Fruit fly (Drosophila melanogaster) whole organism, prepupa: ENCODE data around the gene Cyp4ac2.

Experiments used
- Blimp-1 ChIP-seq: fragments of 200-800 bp; sonication (Bioruptor generic); optimal IDR thresholded peaks from 3 replicates; lab custom pipeline; 2017; ENCODE audit warnings: missing biosample characterization, missing genetic modification characterization, mild to moderate bottlenecking, moderate library complexity, missing genetic modification reagents
- CG10631 ChIP-seq: fragments of 200-800 bp; sonication (Bioruptor generic); optimal IDR thresholded peaks from 2 replicates; lab custom pipeline; 2016; ENCODE audit warnings: missing biosample characterization, missing genetic modification characterization
- CG10669 ChIP-seq: fragments of 200-800 bp; sonication (Bioruptor generic); optimal IDR thresholded peaks from 3 replicates; lab custom pipeline; 2018; ENCODE audit warnings: missing biosample characterization, mild to moderate bottlenecking, missing genetic modification characterization, moderate library complexity
- CG11294 ChIP-seq: fragments of 200-800 bp; sonication (Bioruptor generic); IDR thresholded peaks from 2 replicates; pipeline ENCODE4 v1.3.6; 2022; ENCODE audit warnings: missing biosample characterization, missing genetic modification characterization
- CG11762 ChIP-seq: fragments of 200-800 bp; sonication (Bioruptor generic); optimal IDR thresholded peaks from 3 replicates; lab custom pipeline; 2016; ENCODE audit warnings: missing biosample characterization, missing genetic modification characterization; ENCODE audit not compliant: insufficient read depth
- CG11902 ChIP-seq: fragments of 200-800 bp; sonication (Bioruptor generic); optimal IDR thresholded peaks from 3 replicates; lab custom pipeline; 2016; ENCODE audit warnings: missing biosample characterization, missing genetic modification characterization
- CG1621 ChIP-seq: fragments of 200-800 bp; sonication (Bioruptor generic); optimal IDR thresholded peaks from 3 replicates; lab custom pipeline; 2018; ENCODE audit warnings: missing biosample characterization, mild to moderate bottlenecking, missing genetic modification characterization
- CG3032 ChIP-seq: fragments of 200-800 bp; optimal IDR thresholded peaks from 2 replicates; lab custom pipeline; 2019; ENCODE audit warnings: missing biosample characterization, mild to moderate bottlenecking, missing genetic modification characterization, moderate library complexity
- CG31627 ChIP-seq: fragments of 200-800 bp; sonication (Bioruptor generic); optimal IDR thresholded peaks from 3 replicates; lab custom pipeline; 2016; ENCODE audit warnings: missing biosample characterization, missing genetic modification characterization
- CG32006 ChIP-seq: fragments of 200-800 bp; sonication (Bioruptor generic); optimal IDR thresholded peaks from 3 replicates; lab custom pipeline; 2017; ENCODE audit warnings: missing biosample characterization, mild to moderate bottlenecking, missing genetic modification characterization
- CG34406 ChIP-seq: fragments of 200-800 bp; sonication (Bioruptor generic); optimal IDR thresholded peaks from 3 replicates; lab custom pipeline; 2016; ENCODE audit warnings: missing biosample characterization, missing genetic modification characterization
- CG3919 ChIP-seq: fragments of 200-800 bp; sonication (Bioruptor generic); optimal IDR thresholded peaks from 3 replicates; lab custom pipeline; 2016; ENCODE audit warnings: missing biosample characterization, missing genetic modification characterization
- CG4318 ChIP-seq: fragments of 200-800 bp; sonication (Bioruptor generic); optimal IDR thresholded peaks from 3 replicates; lab custom pipeline; 2017; ENCODE audit warnings: missing biosample characterization, mild to moderate bottlenecking, missing genetic modification characterization
- CG6163 ChIP-seq: fragments of 200-800 bp; sonication (Bioruptor generic); IDR thresholded peaks from 3 replicates; pipeline ENCODE4 v1.3.6; 2022; ENCODE audit warnings: missing biosample characterization, missing genetic modification characterization
- CG6276 ChIP-seq: fragments of 200-800 bp; sonication (Bioruptor generic); optimal IDR thresholded peaks from 2 replicates; lab custom pipeline; 2017; ENCODE audit warnings: missing biosample characterization, mild to moderate bottlenecking, missing genetic modification characterization
- CG6792 ChIP-seq: fragments of 200-800 bp; sonication (Bioruptor generic); optimal IDR thresholded peaks from 3 replicates; lab custom pipeline; 2016; ENCODE audit warnings: missing biosample characterization, missing genetic modification characterization
- CG6808 ChIP-seq: fragments of 200-800 bp; sonication (Bioruptor generic); optimal IDR thresholded peaks from 3 replicates; lab custom pipeline; 2017; ENCODE audit warnings: missing biosample characterization, missing genetic modification characterization, mild to moderate bottlenecking, moderate library complexity, missing genetic modification reagents
- CG6854 ChIP-seq: fragments of 200-800 bp; sonication (Bioruptor generic); optimal IDR thresholded peaks from 2 replicates; lab custom pipeline; 2017; ENCODE audit warnings: missing biosample characterization, mild to moderate bottlenecking, missing genetic modification characterization
- CG8119 ChIP-seq: fragments of 200-800 bp; sonication (Bioruptor generic); IDR thresholded peaks from 3 replicates; pipeline ENCODE4 v1.3.6; 2022; ENCODE audit warnings: missing biosample characterization, missing genetic modification characterization
- CG8319 ChIP-seq: fragments of 200-800 bp; sonication (Bioruptor generic); optimal IDR thresholded peaks from 3 replicates; lab custom pipeline; 2016; ENCODE audit warnings: missing biosample characterization, missing genetic modification characterization
- CG8632 ChIP-seq: fragments of 200-800 bp; sonication (Bioruptor generic); optimal IDR thresholded peaks from 3 replicates; lab custom pipeline; 2016; ENCODE audit warnings: missing biosample characterization, missing genetic modification characterization
- CG9139 ChIP-seq: fragments of 200-800 bp; sonication (Bioruptor generic); optimal IDR thresholded peaks from 3 replicates; lab custom pipeline; 2017; ENCODE audit warnings: missing biosample characterization, mild to moderate bottlenecking, missing genetic modification characterization
- Eip93F ChIP-seq: fragments of 200-800 bp; sonication (Bioruptor generic); optimal IDR thresholded peaks from 2 replicates; lab custom pipeline; 2016; ENCODE audit warnings: missing biosample characterization, mild to moderate bottlenecking, missing genetic modification characterization
- Ets96B ChIP-seq: fragments of 200-800 bp; optimal IDR thresholded peaks from 2 replicates; lab custom pipeline; 2019; ENCODE audit warnings: missing biosample characterization, mild to moderate bottlenecking, missing genetic modification characterization, moderate library complexity
- Gug ChIP-seq: fragments of 200-800 bp; sonication (Bioruptor generic); IDR thresholded peaks from 2 replicates; pipeline ENCODE4 v1.3.6; 2022; ENCODE audit warnings: missing biosample characterization, missing genetic modification characterization
- Hr38 ChIP-seq: sonication (Bioruptor generic); optimal IDR thresholded peaks from 2 replicates; lab custom pipeline; 2016; ENCODE audit warnings: missing biosample characterization, missing genetic modification characterization
- Hr39 ChIP-seq: fragments of 200-800 bp; sonication (Bioruptor generic); optimal IDR thresholded peaks from 2 replicates; lab custom pipeline; 2016; ENCODE audit warnings: missing biosample characterization, missing genetic modification characterization
- Lpt ChIP-seq: fragments of 200-800 bp; sonication (Bioruptor generic); optimal IDR thresholded peaks from 3 replicates; lab custom pipeline; 2016; ENCODE audit warnings: missing biosample characterization, missing genetic modification characterization
- Met ChIP-seq: fragments of 200-800 bp; sonication (Bioruptor generic); optimal IDR thresholded peaks from 3 replicates; lab custom pipeline; 2016; ENCODE audit warnings: missing biosample characterization, missing genetic modification characterization
- OdsH ChIP-seq: fragments of 200-800 bp; sonication (Bioruptor generic); optimal IDR thresholded peaks from 3 replicates; lab custom pipeline; 2016; ENCODE audit warnings: missing biosample characterization, missing genetic modification characterization
- Sox102F ChIP-seq: fragments of 200-800 bp; sonication (Bioruptor generic); optimal IDR thresholded peaks from 2 replicates; lab custom pipeline; 2016; ENCODE audit warnings: missing biosample characterization, mild to moderate bottlenecking, missing genetic modification characterization
- Sox14 ChIP-seq: fragments of 200-800 bp; sonication (Bioruptor generic); optimal IDR thresholded peaks from 3 replicates; lab custom pipeline; 2016; ENCODE audit warnings: missing biosample characterization, missing genetic modification characterization
- achi ChIP-seq: fragments of 200-800 bp; sonication (Bioruptor generic); optimal IDR thresholded peaks from 3 replicates; lab custom pipeline; 2016; ENCODE audit warnings: missing biosample characterization, missing genetic modification characterization
- acj6 ChIP-seq: fragments of 200-800 bp; sonication (Bioruptor generic); optimal IDR thresholded peaks from 3 replicates; lab custom pipeline; 2016; ENCODE audit warnings: missing biosample characterization, missing genetic modification characterization
- cyc ChIP-seq: fragments of 200-800 bp; sonication (Bioruptor generic); optimal IDR thresholded peaks from 3 replicates; lab custom pipeline; 2016; ENCODE audit warnings: missing biosample characterization, missing genetic modification characterization
- dsx ChIP-seq: fragments of 200-800 bp; optimal IDR thresholded peaks from 3 replicates; lab custom pipeline; 2019; ENCODE audit warnings: missing biosample characterization, mild to moderate bottlenecking, missing genetic modification characterization, moderate library complexity; ENCODE audit not compliant: poor library complexity, severe bottlenecking
- eg ChIP-seq: fragments of 200-800 bp; sonication (Bioruptor generic); IDR thresholded peaks from 3 replicates; pipeline ENCODE4 v1.3.6; 2022; ENCODE audit warnings: missing biosample characterization, missing genetic modification characterization
- esn ChIP-seq: fragments of 200-800 bp; sonication (Bioruptor generic); optimal IDR thresholded peaks from 2 replicates; lab custom pipeline; 2016; ENCODE audit warnings: missing biosample characterization, mild to moderate bottlenecking, missing genetic modification characterization, moderate library complexity
- fd59A ChIP-seq: fragments of 200-800 bp; sonication (Bioruptor generic); optimal IDR thresholded peaks from 2 replicates; lab custom pipeline; 2017; ENCODE audit warnings: missing biosample characterization, mild to moderate bottlenecking, missing genetic modification characterization, missing genetic modification reagents
- fkh ChIP-seq: fragments of 200-800 bp; sonication (Bioruptor generic); optimal IDR thresholded peaks from 3 replicates; lab custom pipeline; 2017; ENCODE audit warnings: missing biosample characterization, mild to moderate bottlenecking, missing genetic modification characterization, moderate library complexity
- pdm3 ChIP-seq: fragments of 200-800 bp; sonication (Bioruptor generic); optimal IDR thresholded peaks from 3 replicates; lab custom pipeline; 2016; ENCODE audit warnings: missing biosample characterization, missing genetic modification characterization
- spab ChIP-seq: fragments of 200-800 bp; sonication (Bioruptor generic); optimal IDR thresholded peaks from 2 replicates; lab custom pipeline; 2017; ENCODE audit warnings: missing biosample characterization, mild to moderate bottlenecking, missing genetic modification characterization, missing genetic modification reagents
- ss ChIP-seq, 2 experiments: fragments of 200-800 bp; sonication (Bioruptor generic); optimal IDR thresholded peaks; 2 replicates in 1 of 2; 3 replicates in 1 of 2; lab custom pipeline; 2017 to 2018; ENCODE audit warnings: mild to moderate bottlenecking in 2 of 2, missing biosample characterization in 2 of 2, missing genetic modification characterization in 2 of 2, moderate library complexity in 1 of 2
- svp ChIP-seq: fragments of 200-800 bp; sonication (Bioruptor generic); peaks from one replicate; lab custom pipeline; 2016; ENCODE audit warnings: missing biosample characterization, missing genetic modification characterization
- topi ChIP-seq: fragments of 200-800 bp; sonication (Bioruptor generic); optimal IDR thresholded peaks from 3 replicates; lab custom pipeline; 2016; ENCODE audit warnings: missing biosample characterization, missing genetic modification characterization
- vri ChIP-seq: fragments of 200-800 bp; sonication (Bioruptor generic); optimal IDR thresholded peaks from 3 replicates; lab custom pipeline; 2016; ENCODE audit warnings: missing biosample characterization, mild to moderate bottlenecking, missing genetic modification characterization

Cyp4ac2 gene

dm6 chr2L:5237175-5237753, 28.9 kb upstream of the Cyp4ac2 start (continued):
- TF ChIP-seq CG31627 (GFP tag; lab: Kevin White, UChicago) (no peak), ss (GFP tag; optimal IDR thresholded peaks at IDR 0.05; lab: Kevin White, UChicago) (peak; percentile 64 to 95), CG8119 (peak; percentile 54; the same call in 2 of the 3 replicates), CG3919 (GFP tag; lab: Kevin White, UChicago) (peak; percentile 34), acj6 (no peak), vri (GFP tag; lab: Kevin White, UChicago) (peak; percentile 72), CG9139 (GFP tag; lab: Kevin White, UChicago) (peak; percentile 30), CG6854 (GFP tag; lab: Kevin White, UChicago) (peak; percentile 74)
- TF ChIP-seq, all 60 proteins: peak for 29

DNA sequence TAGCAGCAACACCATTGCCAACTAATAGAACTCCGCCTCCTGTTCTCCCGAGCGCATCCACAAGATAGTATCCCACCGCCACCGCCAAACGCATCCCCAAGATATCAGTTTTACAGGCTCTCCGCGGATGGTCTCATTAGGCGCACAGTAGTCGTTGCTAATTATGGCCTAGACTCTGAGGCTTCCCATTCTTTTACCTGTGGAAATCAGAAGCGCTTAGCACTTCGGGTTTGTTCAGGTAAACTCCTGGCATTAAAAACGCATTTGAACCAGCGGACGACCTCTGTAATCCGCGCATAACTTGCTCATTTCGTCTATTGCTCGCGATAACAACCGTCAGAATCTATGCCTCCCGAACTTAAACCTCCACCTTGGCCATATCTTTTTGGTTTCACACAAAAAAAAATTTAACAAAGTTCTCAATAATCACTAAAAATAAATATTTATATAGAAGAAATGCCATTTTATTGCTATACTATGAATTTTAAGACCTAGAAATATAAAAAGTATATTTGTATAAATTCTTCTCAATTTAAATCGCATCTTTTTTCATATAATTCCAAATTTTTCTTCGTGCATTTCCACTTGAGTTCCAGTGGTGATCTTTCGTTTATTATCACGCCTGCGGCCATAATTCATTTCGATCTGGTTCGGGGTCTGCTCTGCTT, 28.2 kb upstream of the Cyp4ac2 start:
- no peak for TF ChIP-seq CG6163 (GFP tag; lab: Robert Waterston, UW)
- peak; percentile 5 for TF ChIP-seq pdm3
- TF ChIP-seq ss (GFP tag; optimal IDR thresholded peaks at IDR 0.05; lab: Kevin White, UChicago) = no peak
- no peak for TF ChIP-seq CG8319 (GFP tag; lab: Kevin White, UChicago)
- TF ChIP-seq CG6276 (GFP tag; lab: Kevin White, UChicago) = no peak
- TF ChIP-seq CG6808 (GFP tag; lab: Kevin White, UChicago) = peak; percentile 20
- TF ChIP-seq Ets96B (tag; lab: Kevin White, UChicago) = peak; percentile 60
- no peak for TF ChIP-seq CG4318 (GFP tag; lab: Kevin White, UChicago)
- no peak for TF ChIP-seq eg
- no peak for TF ChIP-seq CG8632 (GFP tag; lab: Kevin White, UChicago)
- peak; percentile 31 for TF ChIP-seq fd59A (GFP tag; lab: Kevin White, UChicago)
- TF ChIP-seq CG1621 (tag; lab: Kevin White, UChicago) = no peak
- TF ChIP-seq Blimp-1 = no peak
- TF ChIP-seq Eip93F = no peak
- TF ChIP-seq svp (GFP tag; lab: Kevin White, UChicago) = peak; percentile 96
- TF ChIP-seq esn = peak; percentile 42
- no peak for TF ChIP-seq Lpt (GFP tag; lab: Kevin White, UChicago)
- TF ChIP-seq Gug = no peak
- TF ChIP-seq CG32006 (GFP tag; lab: Kevin White, UChicago) = peak; percentile 5
- TF ChIP-seq CG11294 (GFP tag; lab: Robert Waterston, UW) = no peak
- no peak for TF ChIP-seq Hr38 (GFP tag; lab: Kevin White, UChicago)
- peak; percentile 42 for TF ChIP-seq dsx (GFP tag; lab: Kevin White, UChicago)
- peak; percentile 9 for TF ChIP-seq cyc (GFP tag; lab: Kevin White, UChicago)
- TF ChIP-seq topi (GFP tag; lab: Kevin White, UChicago) = peak; percentile 7
- TF ChIP-seq CG9139 (GFP tag; lab: Kevin White, UChicago) = no peak
- TF ChIP-seq acj6 = peak; percentile 11
- peak; percentile 24 for TF ChIP-seq spab (GFP tag; lab: Kevin White, UChicago)
- TF ChIP-seq CG3032 (tag; lab: Kevin White, UChicago) = peak; percentile 42
- no peak for TF ChIP-seq CG31627 (GFP tag; lab: Kevin White, UChicago)
- no peak for TF ChIP-seq CG3919 (GFP tag; lab: Kevin White, UChicago)
- TF ChIP-seq Hr39 = no peak
- TF ChIP-seq Sox102F = no peak
- peak; percentile 22 for TF ChIP-seq OdsH (GFP tag; lab: Kevin White, UChicago)
- no peak for TF ChIP-seq fkh (GFP tag; lab: Kevin White, UChicago)
- TF ChIP-seq Met (GFP tag; lab: Kevin White, UChicago) = peak; percentile 30
- TF ChIP-seq CG6792 (GFP tag; lab: Kevin White, UChicago) = peak; percentile 24
- peak; percentile 38 for TF ChIP-seq CG10631
- no peak for TF ChIP-seq Sox14 (GFP tag; lab: Kevin White, UChicago)
- TF ChIP-seq achi (GFP tag; lab: Kevin White, UChicago) = peak; percentile 35
- TF ChIP-seq CG11902 (GFP tag; lab: Kevin White, UChicago) = no peak
- no peak for TF ChIP-seq CG11762 (GFP tag; lab: Kevin White, UChicago)
- TF ChIP-seq CG6854 (GFP tag; lab: Kevin White, UChicago) = no peak
- TF ChIP-seq CG10669 = peak; percentile 23
- peak; percentile 4 for TF ChIP-seq CG34406
- TF ChIP-seq CG8119 = 0 out of 3 replicates have a peak, but pooled peaks have one; percentile 17
